Fruit fly (Drosophila melanogaster) S2 (cell line): ENCODE measurements around the gene CG43439.
"Not testable (repeated sequence)": the region's sequence is repeated elsewhere in the genome, so short reads cannot be mapped to it uniquely, and the experiment has no call there.

ENCODE experiments used
- CG8478 ChIP-seq: fragments of >200 bp; optimal IDR thresholded peaks from 2 replicates; lab custom pipeline; 2018
- CTCF ChIP-seq, 2 experiments: fragments of >200 bp; optimal IDR thresholded peaks; 2 replicates each; lab custom pipeline; 2018

DNA sequence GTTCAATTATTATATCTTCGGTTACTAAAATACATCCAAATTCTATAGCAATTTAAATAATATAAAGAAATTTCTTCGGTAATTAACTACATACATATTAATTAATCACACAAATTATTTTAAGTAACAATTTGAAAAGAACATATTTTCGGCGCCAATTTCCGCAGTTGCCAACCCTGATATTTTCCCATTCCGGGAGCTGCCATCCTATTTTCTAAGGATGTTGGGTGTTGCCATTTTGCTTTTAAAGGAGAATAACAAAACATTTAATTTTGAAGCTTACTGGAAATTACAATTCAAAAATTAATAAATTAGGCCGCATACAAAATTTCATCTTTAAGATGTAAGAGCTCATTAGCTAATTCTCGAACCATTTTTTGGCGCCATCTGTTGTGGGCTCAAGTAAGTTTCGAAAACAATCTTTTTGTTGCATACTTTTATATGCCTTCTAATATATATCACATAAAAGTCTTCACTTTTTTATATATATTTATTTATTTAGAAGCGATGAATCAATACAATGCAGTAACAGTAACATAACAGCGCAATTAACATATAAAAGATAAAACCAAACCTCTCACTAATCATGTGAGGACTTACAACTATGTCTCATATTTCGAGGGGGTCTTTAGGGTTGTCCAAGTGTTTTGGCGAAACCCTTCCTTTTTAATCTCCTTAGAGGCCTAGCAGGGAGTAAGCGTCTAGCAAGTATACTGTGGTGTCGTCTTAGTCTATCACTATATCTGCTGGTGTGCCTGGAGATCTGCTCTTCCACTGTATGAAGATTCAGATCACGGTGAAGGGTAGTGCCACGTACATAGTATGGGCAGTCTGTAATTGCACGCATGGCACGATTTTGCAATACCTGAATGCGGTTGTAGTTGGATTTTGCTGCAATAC is 10.3 kb upstream of the CG43439 start:
- TF ChIP-seq CG8478 (lab: Kevin White, UChicago) = not testable (repeated sequence)
- peak; percentile 69 to 89 for TF ChIP-seq CTCF (optimal IDR thresholded peaks at IDR 0.05; lab: Kevin White, UChicago)
